Fruit fly (Drosophila melanogaster): Measurements from ENCODE around the gene CG1578.

The CG1578 gene

DNA sequence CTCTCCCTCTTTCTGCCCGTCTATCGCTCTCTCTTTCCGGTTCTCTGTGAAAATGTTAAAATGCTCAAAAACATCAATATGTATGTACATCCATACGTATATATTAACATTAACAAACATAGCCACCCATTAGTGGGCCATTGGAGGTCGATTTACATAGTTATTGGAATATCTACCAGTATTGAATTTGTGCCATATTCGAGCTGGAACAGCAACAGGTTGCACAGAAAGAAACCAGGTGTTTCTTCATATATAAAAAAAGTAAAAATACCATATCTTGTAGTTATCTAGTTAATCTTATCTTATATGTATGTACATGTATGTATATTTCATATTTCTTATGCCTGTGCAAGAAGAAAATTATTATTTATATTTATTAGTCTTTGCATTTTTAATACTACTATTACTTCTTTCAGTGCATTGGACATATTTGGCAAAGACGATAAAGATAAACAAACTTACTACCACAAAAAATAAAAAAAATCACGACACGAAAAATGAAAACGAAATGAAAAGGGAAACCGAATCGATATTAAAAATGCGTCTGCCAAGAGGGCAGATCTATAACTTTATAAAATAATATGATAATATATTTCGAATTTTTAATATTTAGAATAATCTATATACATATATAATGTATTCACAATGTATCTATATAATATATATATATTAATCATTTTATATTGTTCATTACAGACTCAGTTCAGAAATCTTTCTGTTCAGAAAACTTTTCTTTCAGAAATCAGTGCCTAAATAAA lies 32.3 kb upstream of the CG1578 start (continued):
- TF ChIP-seq eyg (GFP tag; optimal IDR thresholded peaks at IDR 0.05) (no peak), crol (GFP tag; IDR thresholded peaks at IDR 0.05) (no peak), salm (tag; optimal IDR thresholded peaks at IDR 0.05) (peak; percentile 8), CG31224 (GFP tag; IDR thresholded peaks at IDR 0.05) (no peak), pum (GFP tag; optimal IDR thresholded peaks at IDR 0.05) (no peak), tx (GFP tag; optimal IDR thresholded peaks at IDR 0.05) (no peak), Vsx1 (GFP tag; optimal IDR thresholded peaks at IDR 0.05) (peak; percentile 36), CG6791 (GFP tag; IDR thresholded peaks at IDR 0.05; ENCODE audit: partially characterized antibody) (no peak), Fer1 (GFP tag; optimal IDR thresholded peaks at IDR 0.05) (peak; percentile 42), Rx (GFP tag; IDR thresholded peaks at IDR 0.05) (no peak), z (GFP tag; IDR thresholded peaks at IDR 0.05) (no peak), abd-A (tag; optimal IDR thresholded peaks at IDR 0.05) (peak; percentile 78), Rfx (GFP tag; IDR thresholded peaks at IDR 0.05) (0 out of 2 replicates have a peak, but pooled peaks have one; percentile 36), CG13624 (GFP tag; optimal IDR thresholded peaks at IDR 0.05) (no peak), Pdp1 (GFP tag; optimal IDR thresholded peaks at IDR 0.05) (no peak), gcm2 (GFP tag; optimal IDR thresholded peaks at IDR 0.05) (no peak), Myb (GFP tag; optimal IDR thresholded peaks at IDR 0.05) (no peak), grau (tag; optimal IDR thresholded peaks at IDR 0.05) (peak; percentile 60), ap (GFP tag; IDR thresholded peaks at IDR 0.05) (peak; percentile 44; the same call in 1 of the 2 replicates), dpn (GFP tag; optimal IDR thresholded peaks at IDR 0.05) (peak in 1 of 2 experiments; percentile 27), CG8924 (tag; optimal IDR thresholded peaks at IDR 0.05) (peak; percentile 65), BEAF-32 (GFP tag; optimal IDR thresholded peaks at IDR 0.05) (no peak), so (GFP tag; IDR thresholded peaks at IDR 0.05) (no peak; the same call in 2 of the 3 replicates), danr (GFP tag; IDR thresholded peaks at IDR 0.05) (no peak), CG14441 (GFP tag; IDR thresholded peaks at IDR 0.05) (peak; percentile 16; the same call in 1 of the 2 replicates), chm (GFP tag; IDR thresholded peaks at IDR 0.05) (no peak), CG10462 (GFP tag; optimal IDR thresholded peaks at IDR 0.05) (no peak), CG9437 (GFP tag; optimal IDR thresholded peaks at IDR 0.05) (peak; percentile 14), CG3065 (GFP tag; optimal IDR thresholded peaks at IDR 0.05) (no peak), CG9797 (GFP tag; optimal IDR thresholded peaks at IDR 0.05) (no peak), gfzf (GFP tag; optimal IDR thresholded peaks at IDR 0.05) (no peak), CG2120 (GFP tag; optimal IDR thresholded peaks at IDR 0.05) (peak; percentile 31), pnt (GFP tag; optimal IDR thresholded peaks at IDR 0.05) (no peak), CG12744 (GFP tag; optimal IDR thresholded peaks at IDR 0.05) (no peak), Doc2 (GFP tag; IDR thresholded peaks at IDR 0.05) (no peak), CG9876 (GFP tag; optimal IDR thresholded peaks at IDR 0.05) (no peak), emc (GFP tag; optimal IDR thresholded peaks at IDR 0.05) (no peak), tll (GFP tag; optimal IDR thresholded peaks at IDR 0.05) (no peak), CG7372 (GFP tag; IDR thresholded peaks at IDR 0.05) (no peak), Gug (GFP tag; IDR thresholded peaks at IDR 0.05) (no peak), tio (GFP tag; optimal IDR thresholded peaks at IDR 0.05) (no peak), lilli (GFP tag; optimal IDR thresholded peaks at IDR 0.05) (no peak), zen2 (GFP tag; IDR thresholded peaks at IDR 0.05; ENCODE audit: partially characterized antibody) (no peak), caup (GFP tag; optimal IDR thresholded peaks at IDR 0.05; ENCODE audit: severe bottlenecking) (peak; percentile 34), Deaf1 (tag; optimal IDR thresholded peaks at IDR 0.05) (peak; percentile 20), CG14014 (GFP tag; IDR thresholded peaks at IDR 0.05) (no peak), CG10366 (GFP tag; IDR thresholded peaks at IDR 0.05) (peak; percentile 61), fu2 (GFP tag; optimal IDR thresholded peaks at IDR 0.05) (no peak), CG15011 (GFP tag; optimal IDR thresholded peaks at IDR 0.05) (peak; percentile 5), Sry-β (GFP tag; optimal IDR thresholded peaks at IDR 0.05) (no peak)

All from whole organism, embryonic.